Fruit fly (Drosophila melanogaster): ENCODE measurements around the gene CG15747.

CG15747 gene

dm6 chrX:13323114-13323513, 15.0 kb upstream of the CG15747 start (continued):
- TF ChIP-seq CG12659 (GFP tag; optimal IDR thresholded peaks at IDR 0.05): peak; percentile 52
- no peak for TF ChIP-seq Dfd (GFP tag; optimal IDR thresholded peaks at IDR 0.05)
- no peak for TF ChIP-seq stwl (tag; optimal IDR thresholded peaks at IDR 0.05)
- TF ChIP-seq Pdp1 (GFP tag; optimal IDR thresholded peaks at IDR 0.05): peak; percentile 37 to 50
- peak; percentile 12; the same call in 1 of the 2 replicates for TF ChIP-seq MBD-R2 (GFP tag; IDR thresholded peaks at IDR 0.05)
- peak; percentile 27 for TF ChIP-seq tup (GFP tag; optimal IDR thresholded peaks at IDR 0.05)
- no peak for TF ChIP-seq ap (GFP tag; IDR thresholded peaks at IDR 0.05)
- TF ChIP-seq NK7.1 (GFP tag; optimal IDR thresholded peaks at IDR 0.05): peak; percentile 20
- TF ChIP-seq bbx (GFP tag; IDR thresholded peaks at IDR 0.05; ENCODE audit: partially characterized antibody): no peak
- no peak for TF ChIP-seq CG16813 (GFP tag; IDR thresholded peaks at IDR 0.05; ENCODE audit: partially characterized antibody)
- TF ChIP-seq CG17186 (GFP tag; optimal IDR thresholded peaks at IDR 0.05): no peak
- TF ChIP-seq CG14441 (GFP tag; IDR thresholded peaks at IDR 0.05): peak; percentile 73
- TF ChIP-seq gcm2 (GFP tag; optimal IDR thresholded peaks at IDR 0.05): no peak
- TF ChIP-seq shn (GFP tag; optimal IDR thresholded peaks at IDR 0.05): peak; percentile 60
- no peak for TF ChIP-seq CG34224 (GFP tag; IDR thresholded peaks at IDR 0.05; ENCODE audit: partially characterized antibody)
- peak; percentile 59 to 66 for TF ChIP-seq chif (GFP tag; optimal IDR thresholded peaks at IDR 0.05)
- TF ChIP-seq CG15479 (GFP tag; optimal IDR thresholded peaks at IDR 0.05): no peak
- TF ChIP-seq CG11560 (tag; IDR thresholded peaks at IDR 0.05): no peak
- peak; percentile 39 for TF ChIP-seq fd3F (GFP tag; optimal IDR thresholded peaks at IDR 0.05)
- no peak for TF ChIP-seq Trl (optimal IDR thresholded peaks at IDR 0.05)
- no peak for TF ChIP-seq Trl (GFP tag; optimal IDR thresholded peaks at IDR 0.05)
- TF ChIP-seq CG6254 (GFP tag; optimal IDR thresholded peaks at IDR 0.05): no peak
- TF ChIP-seq Rx (GFP tag; IDR thresholded peaks at IDR 0.05): no peak
- no peak for TF ChIP-seq CG2889 (GFP tag; IDR thresholded peaks at IDR 0.05)
- TF ChIP-seq onecut (GFP tag; IDR thresholded peaks at IDR 0.05): no peak
- no peak for TF ChIP-seq Sry-β (GFP tag; optimal IDR thresholded peaks at IDR 0.05)
- TF ChIP-seq CG2875 (GFP tag; optimal IDR thresholded peaks at IDR 0.05): no peak
- no peak for TF ChIP-seq pfk (GFP tag; optimal IDR thresholded peaks at IDR 0.05)
- peak; percentile 43 for TF ChIP-seq lbe (GFP tag; optimal IDR thresholded peaks at IDR 0.05)
- no peak for TF ChIP-seq Taf1 (GFP tag; IDR thresholded peaks at IDR 0.05)
- peak; percentile 37 for TF ChIP-seq CG4854 (GFP tag; optimal IDR thresholded peaks at IDR 0.05)
- no peak for TF ChIP-seq ash1 (GFP tag; optimal IDR thresholded peaks at IDR 0.05)
- peak; percentile 54 for TF ChIP-seq CG12744 (GFP tag; optimal IDR thresholded peaks at IDR 0.05)
- TF ChIP-seq Sox100B (GFP tag; optimal IDR thresholded peaks at IDR 0.05): peak; percentile 66
- no peak for TF ChIP-seq gsb-n (tag; optimal IDR thresholded peaks at IDR 0.05)
- peak; percentile 69 for TF ChIP-seq row (GFP tag; IDR thresholded peaks at IDR 0.05)
- no peak for TF ChIP-seq Dref (GFP tag; IDR thresholded peaks at IDR 0.05)
- TF ChIP-seq CG1792 (GFP tag; optimal IDR thresholded peaks at IDR 0.05): peak; percentile 62
- no peak for TF ChIP-seq crp (GFP tag; optimal IDR thresholded peaks at IDR 0.05)
- peak; percentile 59 for TF ChIP-seq CG9727 (GFP tag; optimal IDR thresholded peaks at IDR 0.05)
- TF ChIP-seq Sox102F (GFP tag; optimal IDR thresholded peaks at IDR 0.05): peak; percentile 82
- peak; percentile 38; the same call in 1 of the 2 replicates for TF ChIP-seq CG4404 (GFP tag; IDR thresholded peaks at IDR 0.05)
- peak; percentile 47 for TF ChIP-seq CG18599 (GFP tag; optimal IDR thresholded peaks at IDR 0.05)
- no peak for TF ChIP-seq CG8765 (GFP tag; IDR thresholded peaks at IDR 0.05)
- TF ChIP-seq hkb (optimal IDR thresholded peaks at IDR 0.05): no peak
- peak; percentile 71 for TF ChIP-seq hkb (GFP tag; IDR thresholded peaks at IDR 0.05)
- TF ChIP-seq MESR4 (GFP tag; optimal IDR thresholded peaks at IDR 0.05): no peak
- peak; percentile 57 for TF ChIP-seq unpg (GFP tag; optimal IDR thresholded peaks at IDR 0.05)
- no peak for TF ChIP-seq ftz-f1 (GFP tag; optimal IDR thresholded peaks at IDR 0.05)
- TF ChIP-seq Lhr (GFP tag; optimal IDR thresholded peaks at IDR 0.05): no peak
- TF ChIP-seq CG15601 (tag; optimal IDR thresholded peaks at IDR 0.05): no peak
